Worm (Caenorhabditis elegans) whole organism, midembryonic: ENCODE data around the gene col-36.

Experiments
- T22C8.4 ChIP-seq: fragments of 200-800 bp; sonication (Bioruptor generic); IDR thresholded peaks from 2 replicates; pipeline ENCODE4 v1.3.6; 2022; ENCODE audit warnings: missing genetic modification characterization, missing compliant biosample characterization
- cog-1 ChIP-seq: sonication (generic microtip); optimal IDR thresholded peaks from 2 replicates; lab custom pipeline; 2016; ENCODE audit warnings: missing genetic modification characterization, missing compliant biosample characterization
- flt-1 ChIP-seq: fragments of 200-800 bp; sonication (Bioruptor generic); IDR thresholded peaks from 2 replicates; pipeline ENCODE4 v1.3.6; 2022; ENCODE audit warnings: missing genetic modification characterization, missing compliant biosample characterization
- klf-2 ChIP-seq: fragments of 200-800 bp; sonication (Bioruptor generic); conservative IDR thresholded peaks from 2 replicates; pipeline ENCODE4 v1.3.6; 2022; ENCODE audit warnings: missing genetic modification reagents, missing genetic modification characterization, missing compliant biosample characterization
- med-1 ChIP-seq: sonication (generic microtip); optimal IDR thresholded peaks from 2 replicates; lab custom pipeline; 2017; ENCODE audit warnings: missing genetic modification characterization, mild to moderate bottlenecking, missing compliant biosample characterization, antibody characterized with exemption, missing genetic modification reagents; ENCODE audit not compliant: insufficient read depth
- ref-1 ChIP-seq: fragments of 200-800 bp; sonication (Bioruptor generic); conservative IDR thresholded peaks from 2 replicates; pipeline ENCODE4 v1.3.6; 2022; ENCODE audit warnings: missing genetic modification reagents, missing genetic modification characterization, missing compliant biosample characterization
- tab-1 ChIP-seq: fragments of 200-800 bp; sonication (Bioruptor generic); IDR thresholded peaks from 2 replicates; pipeline ENCODE4 v1.3.6; 2022; ENCODE audit warnings: missing genetic modification characterization, missing compliant biosample characterization
- ztf-23 ChIP-seq: fragments of 200-800 bp; sonication (Bioruptor generic); IDR thresholded peaks from 2 replicates; pipeline ENCODE4 v1.3.6; 2022; ENCODE audit warnings: missing genetic modification reagents, missing genetic modification characterization, missing compliant biosample characterization
- ztf-29 ChIP-seq: fragments of 200-800 bp; sonication (Bioruptor generic); IDR thresholded peaks from 2 replicates; pipeline ENCODE4 v1.3.6; 2022; ENCODE audit warnings: missing genetic modification reagents, missing genetic modification characterization, missing compliant biosample characterization

- TF ChIP-seq flt-1 (GFP tag; lab: Robert Waterston, UW) (no peak), cog-1 (no peak), ztf-23 (GFP tag; lab: Robert Waterston, UW) (no peak), med-1 (GFP tag; lab: Kevin White, UChicago) (no peak), T22C8.4 (GFP tag; lab: Robert Waterston, UW) (no peak), ref-1 (GFP tag; lab: Robert Waterston, UW) (no peak), tab-1 (no peak), klf-2 (no peak), ztf-29 (GFP tag; lab: Robert Waterston, UW) (no peak)
Observed at ce11 chrII:7148099-7148498, 20.5 kb downstream of the col-36 start, which contains the start of gene T07F8.1.
